Fruit fly (Drosophila melanogaster) whole organism, prepupa: ENCODE data around the gene CG32369.

Experiments
- CG11294 ChIP-seq: fragments of 200-800 bp; sonication (Bioruptor generic); IDR thresholded peaks from 2 replicates; pipeline ENCODE4 v1.3.6; 2022; ENCODE audit warnings: missing biosample characterization, missing genetic modification characterization
- CG15336 ChIP-seq: fragments of 200-800 bp; sonication (Bioruptor generic); IDR thresholded peaks from 2 replicates; pipeline ENCODE4 v1.3.6; 2022; ENCODE audit warnings: missing biosample characterization, missing genetic modification characterization
- CG32006 ChIP-seq: fragments of 200-800 bp; sonication (Bioruptor generic); optimal IDR thresholded peaks from 3 replicates; lab custom pipeline; 2017; ENCODE audit warnings: missing biosample characterization, mild to moderate bottlenecking, missing genetic modification characterization
- CG6792 ChIP-seq: fragments of 200-800 bp; sonication (Bioruptor generic); optimal IDR thresholded peaks from 3 replicates; lab custom pipeline; 2016; ENCODE audit warnings: missing biosample characterization, missing genetic modification characterization
- CG6854 ChIP-seq: fragments of 200-800 bp; sonication (Bioruptor generic); optimal IDR thresholded peaks from 2 replicates; lab custom pipeline; 2017; ENCODE audit warnings: missing biosample characterization, mild to moderate bottlenecking, missing genetic modification characterization
- CG8119 ChIP-seq: fragments of 200-800 bp; sonication (Bioruptor generic); IDR thresholded peaks from 3 replicates; pipeline ENCODE4 v1.3.6; 2022; ENCODE audit warnings: missing biosample characterization, missing genetic modification characterization
- CG8319 ChIP-seq: fragments of 200-800 bp; sonication (Bioruptor generic); optimal IDR thresholded peaks from 3 replicates; lab custom pipeline; 2016; ENCODE audit warnings: missing biosample characterization, missing genetic modification characterization
- Gug ChIP-seq: fragments of 200-800 bp; sonication (Bioruptor generic); IDR thresholded peaks from 2 replicates; pipeline ENCODE4 v1.3.6; 2022; ENCODE audit warnings: missing biosample characterization, missing genetic modification characterization
- OdsH ChIP-seq: fragments of 200-800 bp; sonication (Bioruptor generic); optimal IDR thresholded peaks from 3 replicates; lab custom pipeline; 2016; ENCODE audit warnings: missing biosample characterization, missing genetic modification characterization
- Sox15 ChIP-seq: fragments of 200-800 bp; sonication (Bioruptor generic); optimal IDR thresholded peaks from 3 replicates; lab custom pipeline; 2016; ENCODE audit warnings: missing biosample characterization, missing genetic modification characterization
- net ChIP-seq: fragments of 200-800 bp; sonication (Bioruptor generic); optimal IDR thresholded peaks from 3 replicates; lab custom pipeline; 2016; ENCODE audit warnings: missing biosample characterization, missing genetic modification characterization
- pdm3 ChIP-seq: fragments of 200-800 bp; sonication (Bioruptor generic); optimal IDR thresholded peaks from 3 replicates; lab custom pipeline; 2016; ENCODE audit warnings: missing biosample characterization, missing genetic modification characterization
- ss ChIP-seq, 2 experiments: fragments of 200-800 bp; sonication (Bioruptor generic); optimal IDR thresholded peaks; 2 replicates in 1 of 2; 3 replicates in 1 of 2; lab custom pipeline; 2017 to 2018; ENCODE audit warnings: mild to moderate bottlenecking in 2 of 2, missing biosample characterization in 2 of 2, missing genetic modification characterization in 2 of 2, moderate library complexity in 1 of 2
- topi ChIP-seq: fragments of 200-800 bp; sonication (Bioruptor generic); optimal IDR thresholded peaks from 3 replicates; lab custom pipeline; 2016; ENCODE audit warnings: missing biosample characterization, missing genetic modification characterization

DNA sequence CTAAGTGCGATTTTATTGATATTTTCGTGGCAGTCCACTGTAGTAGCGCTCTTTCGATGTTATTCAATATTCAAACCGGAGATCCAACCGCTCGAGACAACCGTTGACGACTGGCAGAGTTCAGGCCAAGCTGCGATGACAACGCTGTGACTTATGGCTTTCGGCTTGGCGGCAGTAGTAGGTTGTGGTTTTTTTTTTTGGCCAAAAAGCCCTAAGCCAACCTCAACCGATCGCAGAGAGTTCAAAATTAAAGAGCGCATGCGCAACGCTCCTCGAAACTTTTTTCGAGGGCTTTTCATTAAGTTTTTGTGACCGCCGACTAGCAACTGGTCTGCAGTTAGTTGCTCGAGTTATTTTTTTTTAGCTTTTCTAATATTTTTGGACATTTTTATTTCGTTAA lies 66.7 kb downstream of the CG32369 start, which contains the start of gene Snmp2:
- TF ChIP-seq CG32006 (GFP tag; lab: Kevin White, UChicago) = no peak
- TF ChIP-seq CG8319 (GFP tag; lab: Kevin White, UChicago) = no peak
- TF ChIP-seq CG8119 = no peak
- no peak for TF ChIP-seq Gug (GFP tag; lab: Robert Waterston, UW)
- TF ChIP-seq Sox15 (GFP tag; lab: Kevin White, UChicago) = no peak
- TF ChIP-seq CG6792 (GFP tag; lab: Kevin White, UChicago) = no peak
- TF ChIP-seq net (GFP tag; lab: Kevin White, UChicago) = no peak
- no peak for TF ChIP-seq CG15336 (GFP tag; lab: Robert Waterston, UW)
- no peak for TF ChIP-seq CG11294
- TF ChIP-seq CG6854 (GFP tag; lab: Kevin White, UChicago) = no peak
- TF ChIP-seq ss (GFP tag; optimal IDR thresholded peaks at IDR 0.05; lab: Kevin White, UChicago) = no peak
- TF ChIP-seq pdm3 (GFP tag; lab: Kevin White, UChicago) = no peak
- TF ChIP-seq topi (GFP tag; lab: Kevin White, UChicago) = no peak
- no peak for TF ChIP-seq OdsH
